Worm (Caenorhabditis elegans) whole organism, early embryonic: Measurements from ENCODE around the gene nrx-1.

ENCODE experiments used
- F13C5.2 ChIP-seq: sonication (generic microtip); optimal IDR thresholded peaks from 2 replicates; lab custom pipeline; 2017; ENCODE audit warnings: mild to moderate bottlenecking, missing genetic modification characterization, inconsistent platforms, missing compliant biosample characterization
- ama-1 ChIP-seq: fragments of 150-350 bp; optimal IDR thresholded peaks from 2 replicates; lab custom pipeline; 2014
- flt-1 ChIP-seq: fragments of 200-800 bp; sonication (Bioruptor generic); IDR thresholded peaks from 2 replicates; pipeline ENCODE4 v1.3.6; 2022; ENCODE audit warnings: missing genetic modification characterization, missing compliant biosample characterization
- pes-1 ChIP-seq: fragments of 200-800 bp; sonication (Bioruptor generic); IDR thresholded peaks from 2 replicates; pipeline ENCODE4 v1.3.6; 2022; ENCODE audit warnings: missing genetic modification reagents, missing genetic modification characterization, missing compliant biosample characterization
- tra-4 ChIP-seq: sonication (generic microtip); optimal IDR thresholded peaks from 2 replicates; lab custom pipeline; 2017; ENCODE audit warnings: missing genetic modification characterization, missing compliant biosample characterization

- TF ChIP-seq pes-1 (no peak), ama-1 (lab: Kevin White, UChicago) (no peak), F13C5.2 (tag; lab: Kevin White, UChicago) (no peak), tra-4 (tag; lab: Kevin White, UChicago) (no peak), flt-1 (GFP tag; lab: Robert Waterston, UW) (no peak)
These were observed 71.5 kb downstream of the nrx-1 start, which contains the start of gene F32D8.13 for ce11 chrV:10896295-10896694.
